Fruit fly (Drosophila melanogaster) whole organism, prepupa: ENCODE measurements around the gene Sfp33A2.
A peak's percentile ranks its signal among the peaks of the same experiment; 100 is the strongest.

Source experiments
- Blimp-1 ChIP-seq: fragments of 200-800 bp; sonication (Bioruptor generic); optimal IDR thresholded peaks from 3 replicates; lab custom pipeline; 2017; ENCODE audit warnings: missing biosample characterization, missing genetic modification characterization, mild to moderate bottlenecking, moderate library complexity, missing genetic modification reagents
- CG10631 ChIP-seq: fragments of 200-800 bp; sonication (Bioruptor generic); optimal IDR thresholded peaks from 2 replicates; lab custom pipeline; 2016; ENCODE audit warnings: missing biosample characterization, missing genetic modification characterization
- CG11762 ChIP-seq: fragments of 200-800 bp; sonication (Bioruptor generic); optimal IDR thresholded peaks from 3 replicates; lab custom pipeline; 2016; ENCODE audit warnings: missing biosample characterization, missing genetic modification characterization; ENCODE audit not compliant: insufficient read depth
- CG15336 ChIP-seq: fragments of 200-800 bp; sonication (Bioruptor generic); IDR thresholded peaks from 2 replicates; pipeline ENCODE4 v1.3.6; 2022; ENCODE audit warnings: missing biosample characterization, missing genetic modification characterization
- CG16779 ChIP-seq: fragments of 200-800 bp; sonication (Bioruptor generic); optimal IDR thresholded peaks from 3 replicates; lab custom pipeline; 2017; ENCODE audit warnings: missing biosample characterization, mild to moderate bottlenecking, missing genetic modification characterization
- CG3032 ChIP-seq: fragments of 200-800 bp; optimal IDR thresholded peaks from 2 replicates; lab custom pipeline; 2019; ENCODE audit warnings: missing biosample characterization, mild to moderate bottlenecking, missing genetic modification characterization, moderate library complexity
- CG31627 ChIP-seq: fragments of 200-800 bp; sonication (Bioruptor generic); optimal IDR thresholded peaks from 3 replicates; lab custom pipeline; 2016; ENCODE audit warnings: missing biosample characterization, missing genetic modification characterization
- CG34406 ChIP-seq: fragments of 200-800 bp; sonication (Bioruptor generic); optimal IDR thresholded peaks from 3 replicates; lab custom pipeline; 2016; ENCODE audit warnings: missing biosample characterization, missing genetic modification characterization
- CG4318 ChIP-seq: fragments of 200-800 bp; sonication (Bioruptor generic); optimal IDR thresholded peaks from 3 replicates; lab custom pipeline; 2017; ENCODE audit warnings: missing biosample characterization, mild to moderate bottlenecking, missing genetic modification characterization
- CG6163 ChIP-seq: fragments of 200-800 bp; sonication (Bioruptor generic); IDR thresholded peaks from 3 replicates; pipeline ENCODE4 v1.3.6; 2022; ENCODE audit warnings: missing biosample characterization, missing genetic modification characterization
- CG6276 ChIP-seq: fragments of 200-800 bp; sonication (Bioruptor generic); optimal IDR thresholded peaks from 2 replicates; lab custom pipeline; 2017; ENCODE audit warnings: missing biosample characterization, mild to moderate bottlenecking, missing genetic modification characterization
- CG6854 ChIP-seq: fragments of 200-800 bp; sonication (Bioruptor generic); optimal IDR thresholded peaks from 2 replicates; lab custom pipeline; 2017; ENCODE audit warnings: missing biosample characterization, mild to moderate bottlenecking, missing genetic modification characterization
- CG8319 ChIP-seq: fragments of 200-800 bp; sonication (Bioruptor generic); optimal IDR thresholded peaks from 3 replicates; lab custom pipeline; 2016; ENCODE audit warnings: missing biosample characterization, missing genetic modification characterization
- CG8632 ChIP-seq: fragments of 200-800 bp; sonication (Bioruptor generic); optimal IDR thresholded peaks from 3 replicates; lab custom pipeline; 2016; ENCODE audit warnings: missing biosample characterization, missing genetic modification characterization
- Eip75B ChIP-seq: fragments of 200-800 bp; sonication (Bioruptor generic); optimal IDR thresholded peaks from 3 replicates; lab custom pipeline; 2016; ENCODE audit warnings: missing biosample characterization, missing genetic modification characterization
- Eip78C ChIP-seq: fragments of 200-800 bp; sonication (Bioruptor generic); peaks from one replicate; lab custom pipeline; 2016; ENCODE audit warnings: missing biosample characterization, missing genetic modification characterization
- Ets96B ChIP-seq: fragments of 200-800 bp; optimal IDR thresholded peaks from 2 replicates; lab custom pipeline; 2019; ENCODE audit warnings: missing biosample characterization, mild to moderate bottlenecking, missing genetic modification characterization, moderate library complexity
- Gug ChIP-seq: fragments of 200-800 bp; sonication (Bioruptor generic); IDR thresholded peaks from 2 replicates; pipeline ENCODE4 v1.3.6; 2022; ENCODE audit warnings: missing biosample characterization, missing genetic modification characterization
- Hr39 ChIP-seq: fragments of 200-800 bp; sonication (Bioruptor generic); optimal IDR thresholded peaks from 2 replicates; lab custom pipeline; 2016; ENCODE audit warnings: missing biosample characterization, missing genetic modification characterization
- Lpt ChIP-seq: fragments of 200-800 bp; sonication (Bioruptor generic); optimal IDR thresholded peaks from 3 replicates; lab custom pipeline; 2016; ENCODE audit warnings: missing biosample characterization, missing genetic modification characterization
- Met ChIP-seq: fragments of 200-800 bp; sonication (Bioruptor generic); optimal IDR thresholded peaks from 3 replicates; lab custom pipeline; 2016; ENCODE audit warnings: missing biosample characterization, missing genetic modification characterization
- OdsH ChIP-seq: fragments of 200-800 bp; sonication (Bioruptor generic); optimal IDR thresholded peaks from 3 replicates; lab custom pipeline; 2016; ENCODE audit warnings: missing biosample characterization, missing genetic modification characterization
- Smox ChIP-seq: fragments of 200-800 bp; sonication (Bioruptor generic); optimal IDR thresholded peaks from 3 replicates; lab custom pipeline; 2016; ENCODE audit warnings: missing biosample characterization, missing genetic modification characterization
- Sox15 ChIP-seq: fragments of 200-800 bp; sonication (Bioruptor generic); optimal IDR thresholded peaks from 3 replicates; lab custom pipeline; 2016; ENCODE audit warnings: missing biosample characterization, missing genetic modification characterization
- cyc ChIP-seq: fragments of 200-800 bp; sonication (Bioruptor generic); optimal IDR thresholded peaks from 3 replicates; lab custom pipeline; 2016; ENCODE audit warnings: missing biosample characterization, missing genetic modification characterization
- esn ChIP-seq: fragments of 200-800 bp; sonication (Bioruptor generic); optimal IDR thresholded peaks from 2 replicates; lab custom pipeline; 2016; ENCODE audit warnings: missing biosample characterization, mild to moderate bottlenecking, missing genetic modification characterization, moderate library complexity
- fd85E ChIP-seq: fragments of 200-800 bp; sonication (Bioruptor generic); optimal IDR thresholded peaks from 3 replicates; lab custom pipeline; 2016; ENCODE audit warnings: missing biosample characterization, missing genetic modification characterization
- fkh ChIP-seq: fragments of 200-800 bp; sonication (Bioruptor generic); optimal IDR thresholded peaks from 3 replicates; lab custom pipeline; 2017; ENCODE audit warnings: missing biosample characterization, mild to moderate bottlenecking, missing genetic modification characterization, moderate library complexity
- lz ChIP-seq: fragments of 200-800 bp; sonication (Bioruptor generic); optimal IDR thresholded peaks from 3 replicates; lab custom pipeline; 2016; ENCODE audit warnings: missing biosample characterization, missing genetic modification characterization
- net ChIP-seq: fragments of 200-800 bp; sonication (Bioruptor generic); optimal IDR thresholded peaks from 3 replicates; lab custom pipeline; 2016; ENCODE audit warnings: missing biosample characterization, missing genetic modification characterization
- salr ChIP-seq, 2 experiments: fragments of 200-800 bp; sonication (Bioruptor generic); optimal IDR thresholded peaks; 3 replicates each; lab custom pipeline; 2016 to 2018; ENCODE audit warnings: missing biosample characterization in 2 of 2, missing genetic modification characterization in 2 of 2, mild to moderate bottlenecking in 1 of 2
- ss ChIP-seq, 2 experiments: fragments of 200-800 bp; sonication (Bioruptor generic); optimal IDR thresholded peaks; 2 replicates in 1 of 2; 3 replicates in 1 of 2; lab custom pipeline; 2017 to 2018; ENCODE audit warnings: mild to moderate bottlenecking in 2 of 2, missing biosample characterization in 2 of 2, missing genetic modification characterization in 2 of 2, moderate library complexity in 1 of 2
- svp ChIP-seq: fragments of 200-800 bp; sonication (Bioruptor generic); peaks from one replicate; lab custom pipeline; 2016; ENCODE audit warnings: missing biosample characterization, missing genetic modification characterization
- vri ChIP-seq: fragments of 200-800 bp; sonication (Bioruptor generic); optimal IDR thresholded peaks from 3 replicates; lab custom pipeline; 2016; ENCODE audit warnings: missing biosample characterization, mild to moderate bottlenecking, missing genetic modification characterization

Gene Sfp33A2

dm6 chr2L:11834308-11834707, 3.2 kb upstream of the Sfp33A2 start, which contains the start of gene CG45012:
Gene CG45012 (plus strand): TSS chr2L:11834608.
- no peak for TF ChIP-seq esn
- TF ChIP-seq Ets96B (tag; lab: Kevin White, UChicago), result no peak
- no peak for TF ChIP-seq CG6163 (GFP tag; lab: Robert Waterston, UW)
- TF ChIP-seq OdsH, result no peak
- no peak for TF ChIP-seq Eip75B (GFP tag; lab: Kevin White, UChicago)
- no peak for TF ChIP-seq CG6276 (GFP tag; lab: Kevin White, UChicago)
- TF ChIP-seq CG11762, result no peak
- no peak for TF ChIP-seq lz (GFP tag; lab: Kevin White, UChicago)
- no peak for TF ChIP-seq salr (GFP tag; optimal IDR thresholded peaks at IDR 0.05; lab: Kevin White, UChicago)
- no peak for TF ChIP-seq Eip78C
- no peak for TF ChIP-seq fd85E
- TF ChIP-seq ss (GFP tag; optimal IDR thresholded peaks at IDR 0.05; lab: Kevin White, UChicago), result no peak
- no peak for TF ChIP-seq CG16779 (tag; lab: Kevin White, UChicago)
- TF ChIP-seq CG34406 (GFP tag; lab: Kevin White, UChicago), result no peak
- no peak for TF ChIP-seq CG8632
- no peak for TF ChIP-seq Sox15 (GFP tag; lab: Kevin White, UChicago)

- TF ChIP-seq CG3032, result no peak
- TF ChIP-seq CG34406 (GFP tag; lab: Kevin White, UChicago), result no peak
- no peak for TF ChIP-seq Blimp-1
- no peak for TF ChIP-seq Hr39
- TF ChIP-seq lz (GFP tag; lab: Kevin White, UChicago), result no peak
- no peak for TF ChIP-seq OdsH
- no peak for TF ChIP-seq CG10631 (GFP tag; lab: Kevin White, UChicago)
- TF ChIP-seq, all 60 proteins: peak for 0
Measured at dm6 chr2L:11836943-11837342, 570 bp upstream of the Sfp33A2 start, which contains the start of gene Sfp33A4. Gene Sfp33A4 (plus strand): TSS chr2L:11837243.

- TF ChIP-seq CG8319 (GFP tag; lab: Kevin White, UChicago), result no peak
- no peak for TF ChIP-seq CG6854 (GFP tag; lab: Kevin White, UChicago)
- TF ChIP-seq net (GFP tag; lab: Kevin White, UChicago), result no peak
Measured at dm6 chr2L:11839612-11840011, 2.1 kb downstream of the Sfp33A2 start, which contains the start of gene Sfp33A3. Gene Sfp33A3 (plus strand): TSS chr2L:11839912.

dm6 chr2L:11840391-11840790, 2.9 kb downstream of the Sfp33A2 start, which contains the start of gene CG31704:
Gene CG31704 (plus strand): TSS chr2L:11840691.
- TF ChIP-seq svp (GFP tag; lab: Kevin White, UChicago) (no peak), Gug (no peak), cyc (GFP tag; lab: Kevin White, UChicago) (no peak), ss (GFP tag; optimal IDR thresholded peaks at IDR 0.05; lab: Kevin White, UChicago) (no peak), CG31627 (no peak), Blimp-1 (no peak), Lpt (GFP tag; lab: Kevin White, UChicago) (no peak), esn (no peak), Met (no peak), CG4318 (no peak), fkh (GFP tag; lab: Kevin White, UChicago) (no peak), CG15336 (no peak), CG6276 (GFP tag; lab: Kevin White, UChicago) (no peak), vri (GFP tag; lab: Kevin White, UChicago) (no peak)

- TF ChIP-seq Met (peak; percentile 13), Smox (GFP tag; lab: Kevin White, UChicago) (peak; percentile 3), svp (GFP tag; lab: Kevin White, UChicago) (peak; percentile 51), fd85E (no peak)
Measured at dm6 chr2L:11841538-11841937, 4.0 kb downstream of the Sfp33A2 start.
